Worm (Caenorhabditis elegans) whole organism, mixed stage, embryonic: ENCODE data around the gene M05D6.9.

Experiments used
- ceh-43 ChIP-seq: fragments of 200-800 bp; sonication (Bioruptor generic); optimal IDR thresholded peaks from 2 replicates; lab custom pipeline; 2018; ENCODE audit warnings: mild to moderate bottlenecking, missing genetic modification characterization, moderate library complexity, missing compliant biosample characterization
- ceh-83 ChIP-seq: fragments of 200-800 bp; sonication (Bioruptor generic); optimal IDR thresholded peaks from 2 replicates; lab custom pipeline; 2018; ENCODE audit warnings: mild to moderate bottlenecking, missing genetic modification characterization, missing compliant biosample characterization
- ces-1 ChIP-seq: fragments of 150-350 bp; optimal IDR thresholded peaks from 2 replicates; lab custom pipeline; 2014; ENCODE audit warnings: missing biosample characterization, missing genetic modification reagents, missing genetic modification characterization
- drap-1 ChIP-seq: fragments of 200-800 bp; sonication (Bioruptor generic); optimal IDR thresholded peaks from 3 replicates; lab custom pipeline; 2018; ENCODE audit warnings: mild to moderate bottlenecking, missing genetic modification characterization, missing compliant biosample characterization
- elt-1 ChIP-seq: sonication (generic microtip); optimal IDR thresholded peaks from 2 replicates; lab custom pipeline; 2017; ENCODE audit warnings: missing genetic modification characterization, mild to moderate bottlenecking, missing compliant biosample characterization, antibody characterized with exemption, moderate library complexity, borderline replicate concordance; ENCODE audit not compliant: insufficient read depth
- flh-1 ChIP-seq: fragments of 200-800 bp; sonication (Bioruptor generic); optimal IDR thresholded peaks from 2 replicates; lab custom pipeline; 2018; ENCODE audit warnings: mild to moderate bottlenecking, missing genetic modification characterization, moderate library complexity, missing compliant biosample characterization
- ham-2 ChIP-seq: fragments of 200-800 bp; sonication (Bioruptor generic); optimal IDR thresholded peaks from 2 replicates; lab custom pipeline; 2018; ENCODE audit warnings: mild to moderate bottlenecking, missing genetic modification characterization, missing compliant biosample characterization
- hlh-1 ChIP-seq: fragments of 150-350 bp; optimal IDR thresholded peaks from 2 replicates; lab custom pipeline; 2014; ENCODE audit warnings: missing biosample characterization, missing genetic modification reagents, missing genetic modification characterization
- lin-32 ChIP-seq: fragments of 200-800 bp; sonication (Bioruptor generic); optimal IDR thresholded peaks from 2 replicates; lab custom pipeline; 2018; ENCODE audit warnings: mild to moderate bottlenecking, missing genetic modification characterization, missing compliant biosample characterization
- lsy-2 ChIP-seq: fragments of 150-350 bp; optimal IDR thresholded peaks from 2 replicates; lab custom pipeline; 2014; ENCODE audit warnings: missing biosample characterization, missing genetic modification characterization
- mab-5 ChIP-seq: fragments of 150-350 bp; optimal IDR thresholded peaks from 2 replicates; lab custom pipeline; 2014; ENCODE audit warnings: missing biosample characterization, missing genetic modification characterization
- mls-2 ChIP-seq: sonication (generic microtip); optimal IDR thresholded peaks from 2 replicates; lab custom pipeline; 2016; ENCODE audit warnings: mild to moderate bottlenecking, missing genetic modification characterization, moderate library complexity, missing compliant biosample characterization
- nhr-12 ChIP-seq: fragments of 150-350 bp; optimal IDR thresholded peaks from 2 replicates; lab custom pipeline; 2014; ENCODE audit warnings: missing biosample characterization, missing genetic modification characterization
- nhr-2 ChIP-seq: fragments of 150-350 bp; optimal IDR thresholded peaks from 2 replicates; lab custom pipeline; 2014; ENCODE audit warnings: missing biosample characterization, missing genetic modification characterization
- nhr-237 ChIP-seq: fragments of 150-350 bp; optimal IDR thresholded peaks from 2 replicates; lab custom pipeline; 2014; ENCODE audit warnings: missing biosample characterization, missing genetic modification characterization
- nhr-28 ChIP-seq: fragments of 150-350 bp; optimal IDR thresholded peaks from 2 replicates; lab custom pipeline; 2014; ENCODE audit warnings: missing biosample characterization, missing genetic modification characterization
- nhr-76 ChIP-seq: sonication (generic microtip); optimal IDR thresholded peaks from 2 replicates; lab custom pipeline; 2017; ENCODE audit warnings: missing biosample characterization, missing genetic modification characterization
- pha-4 ChIP-seq: fragments of 150-350 bp; optimal IDR thresholded peaks from 2 replicates; lab custom pipeline; 2018; ENCODE audit warnings: missing biosample characterization, missing genetic modification reagents, missing genetic modification characterization
- sem-2 ChIP-seq: fragments of 200-800 bp; sonication (Bioruptor generic); optimal IDR thresholded peaks from 2 replicates; lab custom pipeline; 2018; ENCODE audit warnings: mild to moderate bottlenecking, missing genetic modification characterization, missing compliant biosample characterization
- snpc-4 ChIP-seq: fragments of 150-350 bp; optimal IDR thresholded peaks from 2 replicates; lab custom pipeline; 2014; ENCODE audit warnings: missing biosample characterization, missing genetic modification characterization
- sptf-1 ChIP-seq: sonication (generic microtip); optimal IDR thresholded peaks from 2 replicates; lab custom pipeline; 2017; ENCODE audit warnings: mild to moderate bottlenecking, missing genetic modification characterization, moderate library complexity, missing compliant biosample characterization
- tbx-8 ChIP-seq: fragments of 200-800 bp; sonication (Bioruptor generic); optimal IDR thresholded peaks from 2 replicates; lab custom pipeline; 2018; ENCODE audit warnings: mild to moderate bottlenecking, missing genetic modification characterization, moderate library complexity, missing compliant biosample characterization
- unc-39 ChIP-seq: fragments of 150-350 bp; optimal IDR thresholded peaks from 2 replicates; lab custom pipeline; 2014; ENCODE audit warnings: missing biosample characterization, missing genetic modification characterization
- unc-62 ChIP-seq: fragments of 150-350 bp; optimal IDR thresholded peaks from 2 replicates; lab custom pipeline; 2014; ENCODE audit warnings: missing biosample characterization, missing genetic modification reagents, missing genetic modification characterization
- zip-8 ChIP-seq: fragments of 150-350 bp; optimal IDR thresholded peaks from 2 replicates; lab custom pipeline; 2014; ENCODE audit warnings: missing biosample characterization, missing genetic modification characterization

Gene M05D6.9

ce11 chrII:8483124-8483792 is 10.8 kb upstream of the M05D6.9 start:
- TF ChIP-seq unc-39 (tag; lab: Kevin White, UChicago): no peak
- TF ChIP-seq ceh-83 (GFP tag; lab: Kevin White, UChicago): no peak
- no peak for TF ChIP-seq mab-5 (tag; lab: Kevin White, UChicago)
- no peak for TF ChIP-seq nhr-28 (tag; lab: Kevin White, UChicago)
- no peak for TF ChIP-seq lin-32 (GFP tag; lab: Kevin White, UChicago)
- TF ChIP-seq lsy-2 (tag; lab: Kevin White, UChicago): peak; percentile 82
- TF ChIP-seq ces-1: peak; percentile 44

ce11 chrII:8483793-8484186 is 10.3 kb upstream of the M05D6.9 start, which contains the start of gene taap-1:
Gene taap-1 (minus strand): TSS chrII:8483871.
- TF ChIP-seq mls-2 (no peak), lsy-2 (tag; lab: Kevin White, UChicago) (no peak), unc-39 (tag; lab: Kevin White, UChicago) (no peak)

- no peak for TF ChIP-seq ham-2 (GFP tag; lab: Kevin White, UChicago)
- no peak for TF ChIP-seq lin-32 (GFP tag; lab: Kevin White, UChicago)
- TF ChIP-seq ceh-83 (GFP tag; lab: Kevin White, UChicago): no peak
- no peak for TF ChIP-seq ceh-43 (GFP tag; lab: Kevin White, UChicago)
- no peak for TF ChIP-seq tbx-8 (GFP tag; lab: Kevin White, UChicago)
- no peak for TF ChIP-seq elt-1
- no peak for TF ChIP-seq ces-1
- TF ChIP-seq sptf-1 (tag; lab: Kevin White, UChicago): no peak
- no peak for TF ChIP-seq nhr-12 (tag; lab: Kevin White, UChicago)
- TF ChIP-seq unc-39 (tag; lab: Kevin White, UChicago): no peak
- TF ChIP-seq nhr-28 (tag; lab: Kevin White, UChicago): no peak
Observed at ce11 chrII:8484546-8484945, 9.5 kb upstream of the M05D6.9 start.

ce11 chrII:8485603-8486002 is 8.5 kb upstream of the M05D6.9 start, which contains the start of gene gbh-2:
Gene gbh-2 (plus strand): TSS chrII:8485879.
- TF ChIP-seq flh-1 (GFP tag; lab: Kevin White, UChicago): no peak
- TF ChIP-seq drap-1 (GFP tag; lab: Kevin White, UChicago): no peak
- TF ChIP-seq, all 35 proteins: peak for 0

- TF ChIP-seq nhr-76 (tag; lab: Kevin White, UChicago) (no peak), lin-32 (GFP tag; lab: Kevin White, UChicago) (no peak), lsy-2 (tag; lab: Kevin White, UChicago) (no peak), nhr-28 (tag; lab: Kevin White, UChicago) (no peak), unc-62 (GFP tag; lab: Kevin White, UChicago) (no peak), sem-2 (GFP tag; lab: Kevin White, UChicago) (no peak), mab-5 (tag; lab: Kevin White, UChicago) (no peak), flh-1 (GFP tag; lab: Kevin White, UChicago) (no peak), nhr-2 (no peak), zip-8 (tag; lab: Kevin White, UChicago) (no peak), snpc-4 (tag; lab: Kevin White, UChicago) (no peak)
Observed at ce11 chrII:8488123-8488522, 6.0 kb upstream of the M05D6.9 start.

- no peak for TF ChIP-seq ham-2 (GFP tag; lab: Kevin White, UChicago)
- no peak for TF ChIP-seq unc-62 (GFP tag; lab: Kevin White, UChicago)
- TF ChIP-seq ceh-83 (GFP tag; lab: Kevin White, UChicago): no peak
- no peak for TF ChIP-seq nhr-28 (tag; lab: Kevin White, UChicago)
- TF ChIP-seq pha-4 (tag; lab: Kevin White, UChicago): no peak
- TF ChIP-seq nhr-237 (tag; lab: Kevin White, UChicago): no peak
Observed at ce11 chrII:8496184-8496583, 2.1 kb downstream of the M05D6.9 start.

ce11 chrII:8498173-8498572 is 4.1 kb downstream of the M05D6.9 start:
- TF ChIP-seq nhr-237 (tag; lab: Kevin White, UChicago) (no peak), hlh-1 (tag; lab: Kevin White, UChicago) (peak; percentile 96)
- TF ChIP-seq, all 35 proteins: peak for 1
